Worm (Caenorhabditis elegans) whole organism, mixed stage, embryonic: Measurements from ENCODE around the gene ddx-19.

Experiments used
- ceh-39 ChIP-seq: fragments of 150-350 bp; optimal IDR thresholded peaks from 2 replicates; lab custom pipeline; 2014; ENCODE audit warnings: missing biosample characterization, missing genetic modification characterization
- cnd-1 ChIP-seq: fragments of 200-800 bp; sonication (Bioruptor generic); optimal IDR thresholded peaks from 2 replicates; lab custom pipeline; 2018; ENCODE audit warnings: mild to moderate bottlenecking, missing genetic modification characterization, missing compliant biosample characterization
- mab-5 ChIP-seq: fragments of 150-350 bp; optimal IDR thresholded peaks from 2 replicates; lab custom pipeline; 2014; ENCODE audit warnings: missing biosample characterization, missing genetic modification characterization
- nhr-12 ChIP-seq: fragments of 150-350 bp; optimal IDR thresholded peaks from 2 replicates; lab custom pipeline; 2014; ENCODE audit warnings: missing biosample characterization, missing genetic modification characterization
- nhr-76 ChIP-seq: sonication (generic microtip); optimal IDR thresholded peaks from 2 replicates; lab custom pipeline; 2017; ENCODE audit warnings: missing biosample characterization, missing genetic modification characterization
- snpc-4 ChIP-seq: fragments of 150-350 bp; optimal IDR thresholded peaks from 2 replicates; lab custom pipeline; 2014; ENCODE audit warnings: missing biosample characterization, missing genetic modification characterization
- sptf-1 ChIP-seq: sonication (generic microtip); optimal IDR thresholded peaks from 2 replicates; lab custom pipeline; 2017; ENCODE audit warnings: mild to moderate bottlenecking, missing genetic modification characterization, moderate library complexity, missing compliant biosample characterization
- unc-62 ChIP-seq: fragments of 150-350 bp; optimal IDR thresholded peaks from 2 replicates; lab custom pipeline; 2014; ENCODE audit warnings: missing biosample characterization, missing genetic modification reagents, missing genetic modification characterization
- ztf-11 ChIP-seq: fragments of 150-350 bp; optimal IDR thresholded peaks from 2 replicates; lab custom pipeline; 2014; ENCODE audit warnings: missing biosample characterization, missing genetic modification characterization

DNA sequence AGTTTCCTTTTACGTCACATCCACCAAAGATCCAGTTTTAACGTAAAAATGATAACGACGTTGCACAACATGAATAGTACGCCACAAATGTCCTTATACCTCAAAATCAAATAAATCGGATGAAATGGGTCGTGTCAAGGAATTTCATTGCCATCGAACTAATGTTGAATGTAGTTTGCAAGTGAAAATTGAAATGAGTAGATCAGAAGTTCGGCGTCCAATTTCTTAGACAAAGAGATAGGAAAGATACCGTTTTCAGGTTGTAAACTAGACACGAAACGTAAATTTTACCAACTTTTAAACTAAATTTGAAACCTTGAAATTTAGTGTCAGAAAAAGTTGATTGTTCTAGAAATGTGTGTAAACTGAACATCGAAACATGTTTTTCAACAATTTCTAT lies 29.8 kb upstream of the ddx-19 start:
- TF ChIP-seq unc-62 (no peak), mab-5 (tag; lab: Kevin White, UChicago) (no peak), ceh-39 (tag; lab: Kevin White, UChicago) (no peak), cnd-1 (tag; lab: Kevin White, UChicago) (no peak), nhr-76 (no peak), ztf-11 (no peak), snpc-4 (tag; lab: Kevin White, UChicago) (no peak), sptf-1 (tag; lab: Kevin White, UChicago) (no peak), nhr-12 (tag; lab: Kevin White, UChicago) (no peak)
